Worm (Caenorhabditis elegans) whole organism, L4 larva: Measurements from ENCODE around the gene T25G12.6.
A peak's percentile ranks its signal among the peaks of the same experiment; 100 is the strongest.

Experiments used
- F37D6.2 ChIP-seq: sonication (generic microtip); optimal IDR thresholded peaks from 2 replicates; lab custom pipeline; 2016; ENCODE audit warnings: mild to moderate bottlenecking, missing genetic modification characterization, missing compliant biosample characterization
- F49E8.2 ChIP-seq: sonication (generic microtip); optimal IDR thresholded peaks from 2 replicates; lab custom pipeline; 2016; ENCODE audit warnings: missing compliant biosample characterization, mild to moderate bottlenecking, missing genetic modification characterization, borderline replicate concordance
- R02D3.7 ChIP-seq: fragments of 150-350 bp; sonication (generic microtip); optimal IDR thresholded peaks from 3 replicates; lab custom pipeline; 2014; ENCODE audit warnings: missing biosample characterization, missing genetic modification characterization
- Y48G9A.11 ChIP-seq: fragments of 200-800 bp; sonication (Bioruptor generic); IDR thresholded peaks from 2 replicates; pipeline ENCODE4 v1.3.6; 2022; ENCODE audit warnings: missing genetic modification reagents, missing genetic modification characterization, missing compliant biosample characterization
- Y75B8A.6 ChIP-seq: fragments of 200-800 bp; sonication (Bioruptor generic); IDR thresholded peaks from 2 replicates; pipeline ENCODE4 v1.3.6; 2022; ENCODE audit warnings: missing genetic modification reagents, missing genetic modification characterization, missing compliant biosample characterization
- ama-1 ChIP-seq: fragments of 150-350 bp; optimal IDR thresholded peaks from 2 replicates; lab custom pipeline; 2014; ENCODE audit warnings: inconsistent platforms, mixed read lengths
- arid-1 ChIP-seq: fragments of 200-800 bp; sonication (Bioruptor generic); conservative IDR thresholded peaks from 2 replicates; pipeline ENCODE4 v1.3.6; 2022; ENCODE audit warnings: missing genetic modification reagents, missing genetic modification characterization, missing compliant biosample characterization
- ceh-28 ChIP-seq: fragments of 150-350 bp; optimal IDR thresholded peaks from 2 replicates; lab custom pipeline; 2014; ENCODE audit warnings: missing biosample characterization, missing genetic modification reagents, missing genetic modification characterization
- ceh-44 ChIP-seq: fragments of 200-800 bp; sonication (Bioruptor generic); IDR thresholded peaks from 2 replicates; pipeline ENCODE4 v1.3.6; 2022; ENCODE audit warnings: missing genetic modification reagents, missing genetic modification characterization, missing compliant biosample characterization
- ceh-82 ChIP-seq: sonication (generic microtip); optimal IDR thresholded peaks from 2 replicates; lab custom pipeline; 2017; ENCODE audit warnings: missing biosample characterization, missing genetic modification characterization
- ctbp-1 ChIP-seq: fragments of 200-800 bp; sonication (Bioruptor generic); IDR thresholded peaks from 2 replicates; pipeline ENCODE4 v1.3.6; 2022; ENCODE audit warnings: missing genetic modification reagents, missing genetic modification characterization, missing compliant biosample characterization
- daf-12 ChIP-seq: fragments of 150-350 bp; optimal IDR thresholded peaks from 2 replicates; lab custom pipeline; 2014; ENCODE audit warnings: missing biosample characterization, missing genetic modification reagents, missing genetic modification characterization
- daf-16 ChIP-seq, 3 experiments: sonication (generic microtip); optimal IDR thresholded peaks; 2 replicates each; lab custom pipeline; 2016 to 2017; ENCODE audit warnings: missing genetic modification characterization in 3 of 3, missing genetic modification reagents in 3 of 3, mild to moderate bottlenecking in 2 of 3, missing compliant biosample characterization in 2 of 3, missing biosample characterization in 1 of 3, moderate library complexity in 1 of 3
- daf-19 ChIP-seq: fragments of 200-800 bp; sonication (Bioruptor generic); conservative IDR thresholded peaks from 2 replicates; pipeline ENCODE4 v1.3.6; 2022; ENCODE audit warnings: missing genetic modification characterization, missing compliant biosample characterization
- dmd-6 ChIP-seq: fragments of 200-800 bp; sonication (Bioruptor generic); IDR thresholded peaks from 2 replicates; pipeline ENCODE4 v1.3.6; 2022; ENCODE audit warnings: missing genetic modification reagents, missing genetic modification characterization, missing compliant biosample characterization
- dmd-9 ChIP-seq: fragments of 200-800 bp; sonication (Bioruptor generic); IDR thresholded peaks from 2 replicates; pipeline ENCODE4 v1.3.6; 2022; ENCODE audit warnings: missing genetic modification reagents, missing genetic modification characterization, missing compliant biosample characterization
- egl-43 ChIP-seq: fragments of 200-800 bp; sonication (Bioruptor generic); IDR thresholded peaks from 2 replicates; pipeline ENCODE4 v1.3.6; 2022; ENCODE audit warnings: missing genetic modification reagents, missing genetic modification characterization, missing compliant biosample characterization
- fkh-10 ChIP-seq: fragments of 150-350 bp; optimal IDR thresholded peaks from 2 replicates; lab custom pipeline; 2014; ENCODE audit warnings: missing biosample characterization, missing genetic modification reagents, missing genetic modification characterization
- hif-1 ChIP-seq, 2 experiments: sonication (generic microtip); optimal IDR thresholded peaks; 2 replicates each; lab custom pipeline; 2016 to 2017; ENCODE audit warnings: missing compliant biosample characterization in 2 of 2, missing genetic modification characterization in 2 of 2, missing genetic modification reagents in 2 of 2, missing genotype in 2 of 2, mild to moderate bottlenecking in 1 of 2
- hlh-11 ChIP-seq: fragments of 200-800 bp; sonication (Bioruptor generic); optimal IDR thresholded peaks from 2 replicates; lab custom pipeline; 2018; ENCODE audit warnings: mild to moderate bottlenecking, missing genetic modification characterization, missing compliant biosample characterization
- lim-7 ChIP-seq: fragments of 200-800 bp; sonication (Bioruptor generic); IDR thresholded peaks from 2 replicates; pipeline ENCODE4 v1.3.6; 2022; ENCODE audit warnings: missing genetic modification characterization, missing compliant biosample characterization
- lin-15B ChIP-seq: fragments of 150-350 bp; sonication (generic microtip); optimal IDR thresholded peaks from 3 replicates; lab custom pipeline; 2014; ENCODE audit warnings: missing biosample characterization, missing genetic modification characterization
- lin-39 ChIP-seq: fragments of 150-350 bp; optimal IDR thresholded peaks from 2 replicates; lab custom pipeline; 2014; ENCODE audit warnings: missing biosample characterization, missing genetic modification reagents, missing genetic modification characterization
- lsy-2 ChIP-seq, 2 experiments: fragments of 150-350 bp in 1 of 2; sonication (generic microtip) in 1 of 2; optimal IDR thresholded peaks; 2 replicates each; lab custom pipeline; 2014 to 2017; ENCODE audit warnings: missing biosample characterization in 2 of 2, missing genetic modification characterization in 2 of 2
- madf-5 ChIP-seq, 2 experiments: fragments of 200-800 bp; sonication (Bioruptor generic); IDR thresholded peaks; 2 replicates each; pipeline ENCODE4 v1.3.6; 2022; ENCODE audit warnings: missing compliant biosample characterization in 2 of 2, missing genetic modification characterization in 2 of 2
- madf-9 ChIP-seq: fragments of 200-800 bp; sonication (Bioruptor generic); conservative IDR thresholded peaks from 2 replicates; pipeline ENCODE4 v1.3.6; 2022; ENCODE audit warnings: missing genetic modification reagents, missing genetic modification characterization, missing compliant biosample characterization
- mdl-1 ChIP-seq, 2 experiments: fragments of 150-350 bp in 1 of 2; sonication (generic microtip) in 1 of 2; optimal IDR thresholded peaks; 2 replicates each; lab custom pipeline; 2014 to 2017; ENCODE audit warnings: missing biosample characterization in 2 of 2, missing genetic modification characterization in 2 of 2
- mes-2 ChIP-seq: sonication (generic microtip); optimal IDR thresholded peaks from 2 replicates; lab custom pipeline; 2016; ENCODE audit warnings: missing genotype, mild to moderate bottlenecking, missing genetic modification characterization, missing compliant biosample characterization; ENCODE audit not compliant: poor library complexity, severe bottlenecking
- mxl-2 ChIP-seq: fragments of 200-800 bp; sonication (Bioruptor generic); conservative IDR thresholded peaks from 2 replicates; pipeline ENCODE4 v1.3.6; 2022; ENCODE audit warnings: missing genetic modification reagents, missing genetic modification characterization, missing compliant biosample characterization
- mxl-3 ChIP-seq: fragments of 200-800 bp; sonication (Bioruptor generic); optimal IDR thresholded peaks from 2 replicates; lab custom pipeline; 2018; ENCODE audit warnings: mild to moderate bottlenecking, missing genetic modification characterization, missing compliant biosample characterization
- nhr-10 ChIP-seq: fragments of 150-350 bp; optimal IDR thresholded peaks from 2 replicates; lab custom pipeline; 2014; ENCODE audit warnings: missing biosample characterization, missing genetic modification characterization
- nhr-11 ChIP-seq: fragments of 150-350 bp; optimal IDR thresholded peaks from 2 replicates; lab custom pipeline; 2014; ENCODE audit warnings: missing biosample characterization, missing genetic modification characterization
- nhr-25 ChIP-seq: sonication (generic microtip); optimal IDR thresholded peaks from 2 replicates; lab custom pipeline; 2017; ENCODE audit warnings: missing genetic modification characterization, mild to moderate bottlenecking, missing compliant biosample characterization, antibody characterized with exemption, moderate library complexity, borderline replicate concordance; ENCODE audit not compliant: insufficient read depth
- nhr-6 ChIP-seq: fragments of 150-350 bp; optimal IDR thresholded peaks from 2 replicates; lab custom pipeline; 2014; ENCODE audit warnings: missing biosample characterization, missing genetic modification characterization
- nhr-76 ChIP-seq: fragments of 150-350 bp; optimal IDR thresholded peaks from 2 replicates; lab custom pipeline; 2014; ENCODE audit warnings: missing biosample characterization, missing genetic modification characterization
- pha-4 ChIP-seq, 2 experiments: fragments of 150-350 bp in 1 of 2; fragments of 200-800 bp in 1 of 2; sonication (Bioruptor generic) in 1 of 2; IDR thresholded peaks in 1 of 2; optimal IDR thresholded peaks in 1 of 2; 2 replicates each; pipeline versions ENCODE4 v1.3.6 to Lab custom; 2014 to 2022; ENCODE audit warnings: missing genetic modification characterization in 2 of 2, missing genetic modification reagents in 2 of 2, missing biosample characterization in 1 of 2, missing compliant biosample characterization in 1 of 2
- pqm-1 ChIP-seq: sonication (generic microtip); optimal IDR thresholded peaks from 2 replicates; lab custom pipeline; 2017; ENCODE audit warnings: missing biosample characterization, missing genetic modification characterization
- saeg-2 ChIP-seq: fragments of 200-800 bp; sonication (Bioruptor generic); IDR thresholded peaks from 2 replicates; pipeline ENCODE4 v1.3.6; 2022; ENCODE audit warnings: missing genetic modification reagents, missing genetic modification characterization, missing compliant biosample characterization
- set-16 ChIP-seq: fragments of 200-800 bp; sonication (Bioruptor generic); IDR thresholded peaks from 2 replicates; pipeline ENCODE4 v1.3.6; 2022; ENCODE audit warnings: missing genetic modification reagents, missing genetic modification characterization, missing compliant biosample characterization
- skn-1 ChIP-seq: fragments of 150-350 bp; optimal IDR thresholded peaks from 2 replicates; lab custom pipeline; 2014; ENCODE audit warnings: missing biosample characterization, missing genetic modification characterization
- snpc-4 ChIP-seq: fragments of 150-350 bp; optimal IDR thresholded peaks from 2 replicates; lab custom pipeline; 2014; ENCODE audit warnings: missing biosample characterization, missing genetic modification characterization
- spr-1 ChIP-seq: sonication (generic microtip); optimal IDR thresholded peaks from 2 replicates; lab custom pipeline; 2016; ENCODE audit warnings: mild to moderate bottlenecking, missing genetic modification characterization, missing compliant biosample characterization
- tag-97 ChIP-seq: fragments of 200-800 bp; sonication (Bioruptor generic); IDR thresholded peaks from 2 replicates; pipeline ENCODE4 v1.3.6; 2022; ENCODE audit warnings: missing genetic modification characterization, missing compliant biosample characterization
- tra-1 ChIP-seq: fragments of 200-800 bp; sonication (Bioruptor generic); IDR thresholded peaks from 2 replicates; pipeline ENCODE4 v1.3.6; 2022; ENCODE audit warnings: missing genetic modification reagents, missing genetic modification characterization, missing compliant biosample characterization
- unc-39 ChIP-seq: sonication (generic microtip); optimal IDR thresholded peaks from 2 replicates; lab custom pipeline; 2017; ENCODE audit warnings: missing biosample characterization, missing genetic modification characterization
- unc-62 ChIP-seq, 3 experiments: fragments of 150-350 bp in 1 of 3; sonication (generic microtip); optimal IDR thresholded peaks in 2 of 3; peaks in 1 of 3; 1 replicate in 1 of 3; 2 replicates in 2 of 3; lab custom pipeline; 2014 to 2017; ENCODE audit warnings: missing biosample characterization in 3 of 3, missing genetic modification characterization in 3 of 3, missing genetic modification reagents in 3 of 3, missing genotype in 1 of 3
- zag-1 ChIP-seq: fragments of 150-350 bp; optimal IDR thresholded peaks from 2 replicates; lab custom pipeline; 2014; ENCODE audit warnings: missing biosample characterization, missing genetic modification characterization
- zfp-2 ChIP-seq: sonication (generic microtip); optimal IDR thresholded peaks from 2 replicates; lab custom pipeline; 2016; ENCODE audit warnings: mild to moderate bottlenecking, missing genetic modification characterization, missing compliant biosample characterization
- ztf-11 ChIP-seq: fragments of 150-350 bp; optimal IDR thresholded peaks from 2 replicates; lab custom pipeline; 2014; ENCODE audit warnings: missing biosample characterization, missing genetic modification characterization
- ztf-7 ChIP-seq: fragments of 150-350 bp; optimal IDR thresholded peaks from 2 replicates; lab custom pipeline; 2014; ENCODE audit warnings: missing biosample characterization, missing genetic modification characterization

The T25G12.6 gene

DNA sequence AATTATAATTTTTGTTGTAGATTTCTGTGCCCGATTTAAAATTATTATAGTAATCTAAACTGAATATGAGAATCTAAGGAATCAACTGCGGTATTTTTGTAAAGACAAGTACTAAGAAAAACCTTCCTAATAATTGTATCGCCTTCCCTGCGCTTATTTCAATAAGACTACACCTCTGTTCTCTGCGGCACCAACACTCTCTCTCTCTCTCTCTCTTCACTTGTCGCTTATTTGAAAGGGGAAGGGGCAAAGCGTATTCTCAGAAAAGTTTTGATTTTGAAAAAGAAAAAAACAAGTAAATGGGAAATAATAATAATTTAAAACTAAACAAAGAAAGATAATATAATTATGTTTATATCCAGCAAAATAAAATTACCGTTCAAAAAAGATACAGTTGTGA lies 48.8 kb downstream of the T25G12.6 start (continued):
- no peak; the same call in 1 of the 2 replicates for TF ChIP-seq dmd-6 (GFP tag; lab: Robert Waterston, UW)
- no peak for TF ChIP-seq fkh-10
- TF ChIP-seq F49E8.2 (tag; lab: Kevin White, UChicago) = no peak
- peak; percentile 63 for TF ChIP-seq ztf-7 (tag; lab: Kevin White, UChicago)
- no peak for TF ChIP-seq unc-39 (tag; lab: Kevin White, UChicago)
- TF ChIP-seq pqm-1 (tag; lab: Kevin White, UChicago) = peak; percentile 49
- TF ChIP-seq zag-1 (tag; lab: Kevin White, UChicago) = no peak
- TF ChIP-seq hif-1 (tag; optimal IDR thresholded peaks at IDR 0.05; lab: Kevin White, UChicago) = no peak
- TF ChIP-seq ceh-82 (tag; lab: Kevin White, UChicago) = no peak
- no peak for TF ChIP-seq lin-15B (tag; lab: Kevin White, UChicago)
- TF ChIP-seq Y75B8A.6 (GFP tag; lab: Robert Waterston, UW) = no peak
- no peak for TF ChIP-seq ceh-28 (tag; lab: Kevin White, UChicago)
- no peak for TF ChIP-seq set-16 (GFP tag; lab: Robert Waterston, UW)
- TF ChIP-seq unc-62 (GFP tag; optimal IDR thresholded peaks at IDR 0.05 in 1 of 2; lab: Kevin White, UChicago) = peak in 1 of 2 experiments; percentile 83
- TF ChIP-seq unc-62 (tag; optimal IDR thresholded peaks at IDR 0.05; lab: Kevin White, UChicago) = no peak
- no peak for TF ChIP-seq daf-19 (GFP tag; lab: Robert Waterston, UW)
- peak; percentile 17 for TF ChIP-seq nhr-6 (tag; lab: Kevin White, UChicago)
- TF ChIP-seq pha-4 (GFP tag; IDR thresholded peaks at IDR 0.05; lab: Robert Waterston, UW) = no peak
- TF ChIP-seq pha-4 (tag; optimal IDR thresholded peaks at IDR 0.05; lab: Kevin White, UChicago) = peak; percentile 35
- TF ChIP-seq nhr-76 (tag; lab: Kevin White, UChicago) = no peak
- TF ChIP-seq nhr-11 (tag; lab: Kevin White, UChicago) = peak; percentile 65
- no peak for TF ChIP-seq tra-1 (GFP tag; lab: Robert Waterston, UW)
- no peak for TF ChIP-seq spr-1 (tag; lab: Kevin White, UChicago)
- no peak for TF ChIP-seq egl-43
- TF ChIP-seq saeg-2 (GFP tag; lab: Robert Waterston, UW) = no peak
- TF ChIP-seq madf-5 (GFP tag; IDR thresholded peaks at IDR 0.05; lab: Robert Waterston, UW) = no peak
- TF ChIP-seq ztf-11 (tag; lab: Kevin White, UChicago) = no peak
- TF ChIP-seq daf-12 = no peak
- peak; percentile 39 for TF ChIP-seq F37D6.2 (tag; lab: Kevin White, UChicago)
- peak in 1 of 2 experiments; percentile 24 for TF ChIP-seq lsy-2 (tag; optimal IDR thresholded peaks at IDR 0.05; lab: Kevin White, UChicago)
- TF ChIP-seq mxl-2 (GFP tag; lab: Robert Waterston, UW) = no peak
- TF ChIP-seq dmd-9 (GFP tag; lab: Robert Waterston, UW) = no peak
- no peak for TF ChIP-seq nhr-25 (tag; lab: Kevin White, UChicago)
- TF ChIP-seq ceh-44 (GFP tag; lab: Robert Waterston, UW) = no peak
- TF ChIP-seq hlh-11 = peak; percentile 57
- TF ChIP-seq mxl-3 (GFP tag; lab: Kevin White, UChicago) = peak; percentile 6
- TF ChIP-seq lim-7 (GFP tag; lab: Robert Waterston, UW) = no peak
- TF ChIP-seq snpc-4 = no peak
- TF ChIP-seq madf-9 = 0 out of 2 replicates have a peak, but pooled peaks have one; percentile 11
- no peak for TF ChIP-seq ctbp-1 (GFP tag; lab: Robert Waterston, UW)
- TF ChIP-seq zfp-2 = no peak
- TF ChIP-seq skn-1 (tag; lab: Kevin White, UChicago) = no peak
- TF ChIP-seq mes-2 (tag; lab: Kevin White, UChicago) = peak; percentile 89
- TF ChIP-seq nhr-10 = peak; percentile 26
- TF ChIP-seq R02D3.7 (tag; lab: Kevin White, UChicago) = no peak
- TF ChIP-seq arid-1 = no peak
- TF ChIP-seq mdl-1 (tag; optimal IDR thresholded peaks at IDR 0.05; lab: Kevin White, UChicago) = peak in 1 of 2 experiments; percentile 25
- no peak for TF ChIP-seq ama-1 (lab: Kevin White, UChicago)
- TF ChIP-seq tag-97 (GFP tag; lab: Robert Waterston, UW) = no peak
- no peak for TF ChIP-seq lin-39 (tag; lab: Kevin White, UChicago)
- no peak for TF ChIP-seq Y48G9A.11
- peak in 1 of 2 experiments; percentile 8 for TF ChIP-seq daf-16 (GFP tag; optimal IDR thresholded peaks at IDR 0.05; lab: Kevin White, UChicago)
- TF ChIP-seq daf-16 (tag; optimal IDR thresholded peaks at IDR 0.05; lab: Kevin White, UChicago) = peak; percentile 54
